Worm (Caenorhabditis elegans): Measurements from ENCODE around the gene oig-5.

- no peak for TF ChIP-seq med-1 (GFP tag; optimal IDR thresholded peaks at IDR 0.05; ENCODE audit: insufficient read depth)
- TF ChIP-seq ztf-29 (GFP tag; IDR thresholded peaks at IDR 0.05) = no peak
- no peak for TF ChIP-seq cog-1 (tag; optimal IDR thresholded peaks at IDR 0.05)
- no peak for TF ChIP-seq T22C8.4 (GFP tag; IDR thresholded peaks at IDR 0.05)
- no peak for TF ChIP-seq flt-1 (GFP tag; IDR thresholded peaks at IDR 0.05)
Measured at ce11 chrIV:14781537-14781936, 25.5 kb upstream of the oig-5 start, which contains the start of gene Y57G11C.8.

Data from whole organism, midembryonic.